Worm (Caenorhabditis elegans): Measurements from ENCODE around the gene fbxa-201.

The fbxa-201 gene

ce11 chrV:1975049-1975448 is at the start of gene fbxa-201:
Gene fbxa-201, plus strand, starts transcription at chrV:1975349.
- no peak for TF ChIP-seq unc-62 (GFP tag; optimal IDR thresholded peaks at IDR 0.05)

ce11 chrV:1925487-1925886 is 49.7 kb upstream of the fbxa-201 start, which contains the start of gene T06A1.1:
Gene T06A1.1, minus strand, starts transcription at chrV:1925587.
- no peak for TF ChIP-seq unc-62 (GFP tag; optimal IDR thresholded peaks at IDR 0.05)

ce11 chrV:1927015-1927414 is 48.1 kb upstream of the fbxa-201 start, which contains the start of gene T06A1.5:
Gene T06A1.5, plus strand, starts transcription at chrV:1927223.
- TF ChIP-seq unc-62 (GFP tag; optimal IDR thresholded peaks at IDR 0.05) = no peak

ce11 chrV:1928473-1928872 is 46.7 kb upstream of the fbxa-201 start:
- TF ChIP-seq unc-62 (GFP tag; optimal IDR thresholded peaks at IDR 0.05) = no peak

- no peak for TF ChIP-seq unc-62 (GFP tag; optimal IDR thresholded peaks at IDR 0.05)
These were observed 39.7 kb upstream of the fbxa-201 start for ce11 chrV:1935494-1935893.

ce11 chrV:1937963-1938362 is 37.2 kb upstream of the fbxa-201 start, which contains the start of gene glb-25:
Gene glb-25, plus strand, starts transcription at chrV:1938263.
- TF ChIP-seq unc-62 (GFP tag; optimal IDR thresholded peaks at IDR 0.05) = no peak

- no peak for TF ChIP-seq unc-62 (GFP tag; optimal IDR thresholded peaks at IDR 0.05)
These were observed 34.5 kb upstream of the fbxa-201 start for ce11 chrV:1940472-1941221.

ce11 chrV:1943465-1943864 is 31.7 kb upstream of the fbxa-201 start:
- TF ChIP-seq unc-62 (GFP tag; optimal IDR thresholded peaks at IDR 0.05) = no peak

ce11 chrV:1945875-1946274 is 29.3 kb upstream of the fbxa-201 start:
- TF ChIP-seq unc-62 (GFP tag; optimal IDR thresholded peaks at IDR 0.05) = no peak

- TF ChIP-seq unc-62 (GFP tag; optimal IDR thresholded peaks at IDR 0.05) = no peak
These were observed 19.9 kb upstream of the fbxa-201 start for ce11 chrV:1955246-1955645.

- TF ChIP-seq unc-62 (GFP tag; optimal IDR thresholded peaks at IDR 0.05) = no peak
These were observed 18.0 kb upstream of the fbxa-201 start, which contains the start of gene fipr-25 for ce11 chrV:1957110-1957509. Gene fipr-25, plus strand, starts transcription at chrV:1957410.

- no peak for TF ChIP-seq unc-62 (GFP tag; optimal IDR thresholded peaks at IDR 0.05)
These were observed 13.7 kb upstream of the fbxa-201 start, which contains the start of gene Y40B10B.1 for ce11 chrV:1961453-1961852. Gene Y40B10B.1, minus strand, starts transcription at chrV:1961553.

- TF ChIP-seq unc-62 (GFP tag; optimal IDR thresholded peaks at IDR 0.05) = no peak
These were observed 10.3 kb upstream of the fbxa-201 start, which contains the start of gene srj-15 for ce11 chrV:1964806-1965205. Gene srj-15, minus strand, starts transcription at chrV:1964906.

ce11 chrV:1966962-1967361 is 8.2 kb upstream of the fbxa-201 start:
- no peak for TF ChIP-seq unc-62 (GFP tag; optimal IDR thresholded peaks at IDR 0.05)

ce11 chrV:1968809-1969208 is 6.3 kb upstream of the fbxa-201 start:
- no peak for TF ChIP-seq unc-62 (GFP tag; optimal IDR thresholded peaks at IDR 0.05)

ce11 chrV:1969228-1969627 is 5.9 kb upstream of the fbxa-201 start, which contains the start of gene acs-3:
Gene acs-3, plus strand, starts transcription at chrV:1969528.
- TF ChIP-seq unc-62 (GFP tag; optimal IDR thresholded peaks at IDR 0.05) = no peak

- no peak for TF ChIP-seq unc-62 (GFP tag; optimal IDR thresholded peaks at IDR 0.05)
These were observed 5.5 kb upstream of the fbxa-201 start for ce11 chrV:1969690-1970089.
